Fruit fly (Drosophila melanogaster): ENCODE measurements around the gene CG3847.

Gene CG3847

DNA sequence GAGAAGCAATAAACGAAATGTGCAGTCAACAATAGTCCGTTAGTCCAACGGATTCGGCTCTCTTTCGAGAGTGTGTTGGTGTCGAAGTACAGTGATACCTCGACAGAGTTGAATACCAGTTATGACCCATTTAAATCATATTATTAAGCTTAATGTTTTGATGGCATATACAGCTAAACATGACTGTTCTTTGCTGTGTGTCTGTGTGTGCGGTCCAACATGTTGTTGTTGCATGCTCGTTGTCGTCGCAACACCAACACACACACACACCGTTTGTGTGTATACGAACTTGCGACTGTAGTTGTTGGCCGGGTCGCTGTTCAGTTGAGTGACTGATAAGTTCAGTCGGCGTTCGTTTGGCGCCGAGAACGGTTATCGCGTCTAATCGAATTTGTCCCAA is 38.1 kb upstream of the CG3847 start, which contains the start of gene CG15894:
CG15894 (plus strand) TSS at position 361 of the 400 bp plus-strand sequence.
- TF ChIP-seq Drgx (GFP tag; IDR thresholded peaks at IDR 0.05) (peak; percentile 38; the same call in 1 of the 2 replicates), CG4854 (GFP tag; optimal IDR thresholded peaks at IDR 0.05) (no peak), CG8388 (GFP tag; optimal IDR thresholded peaks at IDR 0.05) (peak; percentile 25), CG2678 (tag; optimal IDR thresholded peaks at IDR 0.05) (peak; percentile 26), CG2120 (GFP tag; optimal IDR thresholded peaks at IDR 0.05) (peak; percentile 28), Med (GFP tag) (peak; percentile 77), CG13894 (tag; optimal IDR thresholded peaks at IDR 0.05) (peak; percentile 12), repo (GFP tag; optimal IDR thresholded peaks at IDR 0.05) (no peak), lmd (GFP tag; IDR thresholded peaks at IDR 0.05) (peak; percentile 21; the same call in 1 of the 2 replicates), Meics (GFP tag; optimal IDR thresholded peaks at IDR 0.05) (peak; percentile 6), onecut (GFP tag; IDR thresholded peaks at IDR 0.05) (no peak), hkb (optimal IDR thresholded peaks at IDR 0.05) (no peak), hkb (GFP tag; IDR thresholded peaks at IDR 0.05) (0 out of 2 replicates have a peak, but pooled peaks have one; percentile 39), lab (GFP tag; optimal IDR thresholded peaks at IDR 0.05) (peak; percentile 29), CG5180 (GFP tag; optimal IDR thresholded peaks at IDR 0.05) (peak; percentile 97), Rfx (GFP tag; IDR thresholded peaks at IDR 0.05) (peak; percentile 30; the same call in 1 of the 2 replicates), Hsf (GFP tag; optimal IDR thresholded peaks at IDR 0.05) (peak; percentile 11), Fer1 (GFP tag; optimal IDR thresholded peaks at IDR 0.05) (peak; percentile 26), CG7987 (GFP tag; optimal IDR thresholded peaks at IDR 0.05) (no peak), CG12071 (GFP tag; optimal IDR thresholded peaks at IDR 0.05) (peak; percentile 6), ind (GFP tag; optimal IDR thresholded peaks at IDR 0.05) (peak; percentile 1), gem (tag; optimal IDR thresholded peaks at IDR 0.05) (peak; percentile 28), CG17359 (tag; optimal IDR thresholded peaks at IDR 0.05) (peak; percentile 40), CG1603 (tag; optimal IDR thresholded peaks at IDR 0.05) (peak; percentile 42), CG12219 (GFP tag; optimal IDR thresholded peaks at IDR 0.05) (peak; percentile 63), sob (GFP tag; IDR thresholded peaks at IDR 0.05) (peak; percentile 28; the same call in 1 of the 2 replicates), CG12769 (tag; optimal IDR thresholded peaks at IDR 0.05) (peak; percentile 9), CG8924 (tag; optimal IDR thresholded peaks at IDR 0.05) (peak; percentile 3), ranshi (GFP tag; IDR thresholded peaks at IDR 0.05) (peak; percentile 18; the same call in 1 of the 2 replicates), CG6272 (GFP tag; IDR thresholded peaks at IDR 0.05) (no peak), CG11504 (tag; optimal IDR thresholded peaks at IDR 0.05) (peak; percentile 11), dmrt99B (tag; optimal IDR thresholded peaks at IDR 0.05) (peak; percentile 5), p53 (GFP tag; optimal IDR thresholded peaks at IDR 0.05) (no peak), Bgb (GFP tag; IDR thresholded peaks at IDR 0.05; ENCODE audit: partially characterized antibody) (no peak), bab2 (GFP tag; optimal IDR thresholded peaks at IDR 0.05) (no peak), zf30C (GFP tag; optimal IDR thresholded peaks at IDR 0.05) (no peak), abd-A (tag; optimal IDR thresholded peaks at IDR 0.05) (peak; percentile 40), CG2199 (GFP tag; IDR thresholded peaks at IDR 0.05) (no peak), grau (tag; optimal IDR thresholded peaks at IDR 0.05) (peak; percentile 67), CG8290 (GFP tag; optimal IDR thresholded peaks at IDR 0.05) (no peak), CG8290 (tag; optimal IDR thresholded peaks at IDR 0.05) (peak in 1 of 2 experiments; percentile 64), CG13296 (GFP tag; optimal IDR thresholded peaks at IDR 0.05) (peak; percentile 8), dpn (GFP tag; optimal IDR thresholded peaks at IDR 0.05) (no peak), prd (optimal IDR thresholded peaks at IDR 0.05) (no peak), prd (GFP tag; IDR thresholded peaks at IDR 0.05) (peak; percentile 26; the same call in 1 of the 3 replicates), kah (GFP tag; optimal IDR thresholded peaks at IDR 0.05) (no peak), CG18599 (GFP tag; optimal IDR thresholded peaks at IDR 0.05) (peak; percentile 49), row (GFP tag; IDR thresholded peaks at IDR 0.05) (peak; percentile 64), slbo (GFP tag; IDR thresholded peaks at IDR 0.05) (peak; percentile 26; the same call in 1 of the 2 replicates), CG18262 (tag; optimal IDR thresholded peaks at IDR 0.05) (no peak), CG16813 (GFP tag; IDR thresholded peaks at IDR 0.05; ENCODE audit: partially characterized antibody) (no peak)
